Worm (Caenorhabditis elegans) whole organism, L4 larva: ENCODE measurements around the gene col-138.

ENCODE experiments used
- lim-7 ChIP-seq: fragments of 200-800 bp; sonication (Bioruptor generic); IDR thresholded peaks from 2 replicates; pipeline ENCODE4 v1.3.6; 2022; ENCODE audit warnings: missing genetic modification characterization, missing compliant biosample characterization
- set-16 ChIP-seq: fragments of 200-800 bp; sonication (Bioruptor generic); IDR thresholded peaks from 2 replicates; pipeline ENCODE4 v1.3.6; 2022; ENCODE audit warnings: missing genetic modification reagents, missing genetic modification characterization, missing compliant biosample characterization

The col-138 gene

ce11 chrIV:17140936-17141335 is 42.6 kb downstream of the col-138 start:
- peak; percentile 78 for TF ChIP-seq set-16 (GFP tag; lab: Robert Waterston, UW)
- TF ChIP-seq lim-7: 0 out of 2 replicates have a peak, but pooled peaks have one; percentile 39
